Fruit fly (Drosophila melanogaster) whole organism, embryonic: ENCODE data around the gene SoxN.
A peak's percentile ranks its signal among the peaks of the same experiment; 100 is the strongest.

Experiments
- B-H1 ChIP-seq: fragments of 200-800 bp; sonication (Bioruptor generic); IDR thresholded peaks from 3 replicates; pipeline ENCODE4 v1.3.6; 2022; ENCODE audit warnings: missing biosample characterization, missing genetic modification characterization
- Bteb2 ChIP-seq: fragments of 200-800 bp; sonication (Bioruptor generic); optimal IDR thresholded peaks from 2 replicates; lab custom pipeline; 2016; ENCODE audit warnings: missing biosample characterization, missing genetic modification characterization
- CG12769 ChIP-seq: fragments of 200-800 bp; sonication (Bioruptor generic); optimal IDR thresholded peaks from 2 replicates; lab custom pipeline; 2019; ENCODE audit warnings: missing biosample characterization, mild to moderate bottlenecking, missing genetic modification characterization, moderate library complexity
- CG14710 ChIP-seq: fragments of 200-800 bp; sonication (Bioruptor generic); optimal IDR thresholded peaks from 3 replicates; lab custom pipeline; 2019; ENCODE audit warnings: missing biosample characterization, mild to moderate bottlenecking, missing genetic modification characterization, moderate library complexity
- CG16813 ChIP-seq: fragments of 200-800 bp; sonication (Bioruptor generic); IDR thresholded peaks from 3 replicates; pipeline ENCODE4 v1.3.6; 2022; ENCODE audit warnings: missing biosample characterization, missing genetic modification characterization; ENCODE audit not compliant: partially characterized antibody
- CG3065 ChIP-seq: fragments of 200-800 bp; sonication (Bioruptor generic); optimal IDR thresholded peaks from 2 replicates; lab custom pipeline; 2016; ENCODE audit warnings: missing biosample characterization, missing genetic modification characterization
- CG3838 ChIP-seq: fragments of 200-800 bp; sonication (Bioruptor generic); optimal IDR thresholded peaks from 3 replicates; lab custom pipeline; 2016; ENCODE audit warnings: missing biosample characterization, missing genetic modification characterization
- CG4282 ChIP-seq: fragments of 200-800 bp; sonication (Bioruptor generic); optimal IDR thresholded peaks from 2 replicates; lab custom pipeline; 2016; ENCODE audit warnings: missing biosample characterization, missing genetic modification characterization
- CG5953 ChIP-seq: fragments of 200-800 bp; sonication (Bioruptor generic); IDR thresholded peaks from 2 replicates; pipeline ENCODE4 v1.3.6; 2022; ENCODE audit warnings: missing biosample characterization, missing genetic modification characterization
- CG6854 ChIP-seq: fragments of 200-800 bp; sonication (Bioruptor generic); optimal IDR thresholded peaks from 3 replicates; lab custom pipeline; 2017; ENCODE audit warnings: missing biosample characterization, mild to moderate bottlenecking, missing genetic modification characterization
- CG7271 ChIP-seq: fragments of 200-800 bp; sonication (Bioruptor generic); optimal IDR thresholded peaks from 2 replicates; lab custom pipeline; 2018; ENCODE audit warnings: missing biosample characterization, mild to moderate bottlenecking, missing genetic modification characterization, moderate library complexity
- CG8290 ChIP-seq, 3 experiments: fragments of 200-800 bp; sonication (Bioruptor generic); optimal IDR thresholded peaks; 2 replicates each; lab custom pipeline; 2016 to 2019; ENCODE audit warnings: missing biosample characterization in 3 of 3, missing genetic modification characterization in 3 of 3, mild to moderate bottlenecking in 2 of 3, moderate library complexity in 1 of 3
- CG9609 ChIP-seq: fragments of 200-800 bp; sonication (Bioruptor generic); optimal IDR thresholded peaks from 3 replicates; lab custom pipeline; 2016; ENCODE audit warnings: missing biosample characterization, missing genetic modification characterization
- D19B ChIP-seq: fragments of 200-800 bp; sonication (Bioruptor generic); optimal IDR thresholded peaks from 2 replicates; lab custom pipeline; 2017; ENCODE audit warnings: missing biosample characterization, mild to moderate bottlenecking, missing genetic modification characterization
- Deaf1 ChIP-seq: fragments of 200-800 bp; optimal IDR thresholded peaks from 3 replicates; lab custom pipeline; 2019; ENCODE audit warnings: missing biosample characterization, mild to moderate bottlenecking, missing genetic modification characterization, moderate library complexity
- Doc3 ChIP-seq: fragments of 200-800 bp; sonication (Bioruptor generic); IDR thresholded peaks from 3 replicates; pipeline ENCODE4 v1.3.6; 2022; ENCODE audit warnings: missing biosample characterization, missing genetic modification characterization; ENCODE audit not compliant: partially characterized antibody
- HLHmδ ChIP-seq: fragments of 200-800 bp; sonication (Bioruptor generic); optimal IDR thresholded peaks from 2 replicates; lab custom pipeline; 2018; ENCODE audit warnings: missing biosample characterization, mild to moderate bottlenecking, missing genetic modification characterization, moderate library complexity
- Hand ChIP-seq: fragments of 200-800 bp; sonication (Bioruptor generic); optimal IDR thresholded peaks from 2 replicates; lab custom pipeline; 2017; ENCODE audit warnings: mild to moderate bottlenecking, missing biosample characterization, missing genetic modification reagents, missing genetic modification characterization
- Hsf ChIP-seq: fragments of 200-800 bp; sonication (Bioruptor generic); optimal IDR thresholded peaks from 3 replicates; lab custom pipeline; 2016; ENCODE audit warnings: missing biosample characterization, missing genetic modification characterization
- Med ChIP-seq: fragments of 200-800 bp; sonication (Bioruptor generic); peaks from one replicate; lab custom pipeline; 2016; ENCODE audit warnings: missing biosample characterization, missing genetic modification characterization, mild to moderate bottlenecking, inconsistent platforms, moderate library complexity
- Myb ChIP-seq: fragments of 200-800 bp; sonication (Bioruptor generic); optimal IDR thresholded peaks from 2 replicates; lab custom pipeline; 2016; ENCODE audit warnings: missing biosample characterization, missing genetic modification characterization
- NFAT ChIP-seq: fragments of 200-800 bp; sonication (Bioruptor generic); IDR thresholded peaks from 2 replicates; pipeline ENCODE4 v1.3.6; 2022; ENCODE audit warnings: missing biosample characterization, missing genetic modification characterization
- Neu2 ChIP-seq: fragments of 200-800 bp; sonication (Bioruptor generic); optimal IDR thresholded peaks from 3 replicates; lab custom pipeline; 2016; ENCODE audit warnings: missing biosample characterization, missing genetic modification characterization, borderline replicate concordance
- Nf-YB ChIP-seq: fragments of 200-800 bp; sonication (Bioruptor generic); optimal IDR thresholded peaks from 3 replicates; lab custom pipeline; 2019; ENCODE audit warnings: missing biosample characterization, mild to moderate bottlenecking, missing genetic modification characterization, moderate library complexity
- Nf-YC ChIP-seq: fragments of 200-800 bp; optimal IDR thresholded peaks from 3 replicates; lab custom pipeline; 2019; ENCODE audit warnings: missing biosample characterization, mild to moderate bottlenecking, missing genetic modification characterization, moderate library complexity
- Pdp1 ChIP-seq, 2 experiments: fragments of 200-800 bp; sonication (Bioruptor generic); optimal IDR thresholded peaks; 3 replicates each; lab custom pipeline; 2016; ENCODE audit warnings: missing biosample characterization in 2 of 2, missing genetic modification characterization in 2 of 2, mild to moderate bottlenecking in 1 of 2, moderate library complexity in 1 of 2
- az2 ChIP-seq: fragments of 200-800 bp; sonication (Bioruptor generic); optimal IDR thresholded peaks from 3 replicates; lab custom pipeline; 2016; ENCODE audit warnings: missing biosample characterization, missing genetic modification characterization
- bab2 ChIP-seq: fragments of 200-800 bp; sonication (Bioruptor generic); optimal IDR thresholded peaks from 2 replicates; lab custom pipeline; 2016; ENCODE audit warnings: missing biosample characterization, missing genetic modification characterization
- dmrt99B ChIP-seq: fragments of 200-800 bp; sonication (Bioruptor generic); optimal IDR thresholded peaks from 2 replicates; lab custom pipeline; 2018; ENCODE audit warnings: missing biosample characterization, mild to moderate bottlenecking, missing genetic modification characterization, moderate library complexity
- gsb-n ChIP-seq: fragments of 200-800 bp; sonication (Bioruptor generic); optimal IDR thresholded peaks from 3 replicates; lab custom pipeline; 2018; ENCODE audit warnings: missing biosample characterization, mild to moderate bottlenecking, missing genetic modification characterization
- ham ChIP-seq: fragments of 200-800 bp; sonication (Bioruptor generic); IDR thresholded peaks from 2 replicates; pipeline ENCODE4 v1.3.6; 2022; ENCODE audit warnings: missing biosample characterization, missing genetic modification characterization
- klu ChIP-seq: fragments of 200-800 bp; sonication (Bioruptor generic); IDR thresholded peaks from 2 replicates; pipeline ENCODE4 v1.3.6; 2022; ENCODE audit warnings: missing biosample characterization, missing genetic modification characterization
- lov ChIP-seq, 2 experiments: fragments of 200-800 bp in 1 of 2; fragments of >200 bp in 1 of 2; sonication (Bioruptor generic) in 1 of 2; IDR thresholded peaks in 1 of 2; optimal IDR thresholded peaks in 1 of 2; 2 replicates in 1 of 2; 3 replicates in 1 of 2; pipeline versions ENCODE4 v1.3.6 to Lab custom; 2017 to 2022; ENCODE audit warnings: missing biosample characterization in 1 of 2, missing genetic modification characterization in 1 of 2
- org-1 ChIP-seq: fragments of 200-800 bp; sonication (Bioruptor generic); optimal IDR thresholded peaks from 2 replicates; lab custom pipeline; 2017; ENCODE audit warnings: missing biosample characterization, missing genetic modification characterization
- pan ChIP-seq, 4 experiments: fragments of >200 bp in 3 of 4; fragments of 200-800 bp in 1 of 4; sonication (Bioruptor generic) in 1 of 4; optimal IDR thresholded peaks in 3 of 4; IDR thresholded peaks in 1 of 4; 2 replicates each; pipeline versions ENCODE4 v1.3.6 to Lab custom; 2017 to 2022; ENCODE audit warnings: missing biosample characterization in 2 of 4, missing genetic modification characterization in 2 of 4, mixed read lengths in 1 of 4
- prd ChIP-seq, 3 experiments: fragments of >200 bp in 2 of 3; fragments of 200-800 bp in 1 of 3; sonication (Bioruptor generic) in 1 of 3; optimal IDR thresholded peaks in 2 of 3; IDR thresholded peaks in 1 of 3; 2 replicates in 2 of 3; 3 replicates in 1 of 3; pipeline versions ENCODE4 v1.3.6 to Lab custom; 2017 to 2022; ENCODE audit warnings: missing biosample characterization in 1 of 3, missing genetic modification characterization in 1 of 3
- pros ChIP-seq: fragments of 200-800 bp; sonication (Bioruptor generic); optimal IDR thresholded peaks from 3 replicates; lab custom pipeline; 2019; ENCODE audit warnings: missing biosample characterization, mild to moderate bottlenecking, missing genetic modification characterization, moderate library complexity
- schlank ChIP-seq: fragments of 200-800 bp; sonication (Bioruptor generic); optimal IDR thresholded peaks from 2 replicates; lab custom pipeline; 2018; ENCODE audit warnings: missing biosample characterization, mild to moderate bottlenecking, missing genetic modification characterization
- scrt ChIP-seq: fragments of 200-800 bp; sonication (Bioruptor generic); optimal IDR thresholded peaks from 2 replicates; lab custom pipeline; 2018; ENCODE audit warnings: missing biosample characterization, mild to moderate bottlenecking, missing genetic modification characterization, moderate library complexity
- sisA ChIP-seq: fragments of 200-800 bp; sonication (Bioruptor generic); IDR thresholded peaks from 2 replicates; pipeline ENCODE4 v1.3.6; 2022; ENCODE audit warnings: missing biosample characterization, missing genetic modification characterization
- trem ChIP-seq: fragments of 200-800 bp; optimal IDR thresholded peaks from 3 replicates; lab custom pipeline; 2019; ENCODE audit warnings: missing biosample characterization, mild to moderate bottlenecking, missing genetic modification characterization, moderate library complexity
- trh ChIP-seq: fragments of 200-800 bp; sonication (Bioruptor generic); optimal IDR thresholded peaks from 2 replicates; lab custom pipeline; 2016; ENCODE audit warnings: missing biosample characterization, missing genetic modification characterization
- usp ChIP-seq: fragments of >200 bp; optimal IDR thresholded peaks from 2 replicates; lab custom pipeline; 2017; ENCODE audit warnings: missing biosample characterization, missing genetic modification characterization
- z ChIP-seq: fragments of 200-800 bp; sonication (Bioruptor generic); IDR thresholded peaks from 3 replicates; pipeline ENCODE4 v1.3.6; 2022; ENCODE audit warnings: missing biosample characterization, missing genetic modification characterization
- zfh2 ChIP-seq: fragments of 200-800 bp; sonication (Bioruptor generic); optimal IDR thresholded peaks from 2 replicates; lab custom pipeline; 2016; ENCODE audit warnings: missing biosample characterization, missing genetic modification characterization

SoxN gene

dm6 chr2L:8843593-8843992 lies 18.1 kb downstream of the SoxN start (continued):
- no peak for TF ChIP-seq prd (optimal IDR thresholded peaks at IDR 0.05; lab: Kevin White, UChicago)
- 0 out of 3 replicates have a peak, but pooled peaks have one; percentile 15 for TF ChIP-seq prd (GFP tag; IDR thresholded peaks at IDR 0.05; lab: Robert Waterston, UW)
- no peak for TF ChIP-seq CG12769
- TF ChIP-seq az2 (GFP tag; lab: Kevin White, UChicago), result no peak
- TF ChIP-seq dmrt99B, result peak; percentile 3
- no peak for TF ChIP-seq ham
- TF ChIP-seq CG3838 (GFP tag; lab: Kevin White, UChicago), result no peak
- peak; percentile 59 for TF ChIP-seq pros (GFP tag; lab: Kevin White, UChicago)
- no peak for TF ChIP-seq sisA (GFP tag; lab: Robert Waterston, UW)
- TF ChIP-seq B-H1 (GFP tag; lab: Robert Waterston, UW), result no peak
- TF ChIP-seq Myb (GFP tag; lab: Kevin White, UChicago), result no peak
- TF ChIP-seq CG8290 (GFP tag; optimal IDR thresholded peaks at IDR 0.05; lab: Kevin White, UChicago), result no peak
- no peak for TF ChIP-seq CG8290 (tag; optimal IDR thresholded peaks at IDR 0.05; lab: Kevin White, UChicago)
- TF ChIP-seq zfh2 (GFP tag; lab: Kevin White, UChicago), result no peak
- no peak for TF ChIP-seq Hsf (GFP tag; lab: Kevin White, UChicago)
- no peak for TF ChIP-seq NFAT (GFP tag; lab: Robert Waterston, UW)
- TF ChIP-seq schlank (tag; lab: Kevin White, UChicago), result no peak

- TF ChIP-seq org-1 (no peak), CG14710 (tag; lab: Kevin White, UChicago) (no peak), HLHmδ (no peak), CG3065 (GFP tag; lab: Kevin White, UChicago) (no peak), Med (GFP tag; lab: Kevin White, UChicago) (peak; percentile 16), CG7271 (tag; lab: Kevin White, UChicago) (no peak), Hand (no peak), Deaf1 (peak; percentile 56), scrt (no peak), CG9609 (no peak), Nf-YC (tag; lab: Kevin White, UChicago) (peak; percentile 62), pros (GFP tag; lab: Kevin White, UChicago) (peak; percentile 63), CG4282 (GFP tag; lab: Kevin White, UChicago) (no peak), pan (optimal IDR thresholded peaks at IDR 0.05; lab: Kevin White, UChicago) (no peak), pan (GFP tag; optimal IDR thresholded peaks at IDR 0.05 in 1 of 2, IDR thresholded peaks at IDR 0.05 in 1 of 2) (no peak), Doc3 (GFP tag; lab: Robert Waterston, UW) (no peak), CG5953 (GFP tag; lab: Robert Waterston, UW) (no peak), Neu2 (GFP tag; lab: Kevin White, UChicago) (no peak), CG16813 (GFP tag; lab: Robert Waterston, UW) (no peak), trh (no peak), Nf-YB (peak; percentile 63), CG8290 (GFP tag; optimal IDR thresholded peaks at IDR 0.05; lab: Kevin White, UChicago) (no peak), CG8290 (tag; optimal IDR thresholded peaks at IDR 0.05; lab: Kevin White, UChicago) (no peak), Pdp1 (GFP tag; optimal IDR thresholded peaks at IDR 0.05; lab: Kevin White, UChicago) (no peak), z (GFP tag; lab: Robert Waterston, UW) (no peak), klu (GFP tag; lab: Robert Waterston, UW) (no peak), trem (tag; lab: Kevin White, UChicago) (no peak), CG6854 (GFP tag; lab: Kevin White, UChicago) (no peak), bab2 (no peak), gsb-n (peak; percentile 20), usp (GFP tag; lab: Kevin White, UChicago) (no peak), Bteb2 (GFP tag; lab: Kevin White, UChicago) (no peak), lov (optimal IDR thresholded peaks at IDR 0.05; lab: Kevin White, UChicago) (no peak), lov (GFP tag; IDR thresholded peaks at IDR 0.05; lab: Robert Waterston, UW) (no peak), D19B (GFP tag; lab: Kevin White, UChicago) (no peak)
Observed at dm6 chr2L:8844693-8845092, 19.2 kb downstream of the SoxN start.
